Fruit fly (Drosophila melanogaster): ENCODE data around the gene EMC4.

DNA sequence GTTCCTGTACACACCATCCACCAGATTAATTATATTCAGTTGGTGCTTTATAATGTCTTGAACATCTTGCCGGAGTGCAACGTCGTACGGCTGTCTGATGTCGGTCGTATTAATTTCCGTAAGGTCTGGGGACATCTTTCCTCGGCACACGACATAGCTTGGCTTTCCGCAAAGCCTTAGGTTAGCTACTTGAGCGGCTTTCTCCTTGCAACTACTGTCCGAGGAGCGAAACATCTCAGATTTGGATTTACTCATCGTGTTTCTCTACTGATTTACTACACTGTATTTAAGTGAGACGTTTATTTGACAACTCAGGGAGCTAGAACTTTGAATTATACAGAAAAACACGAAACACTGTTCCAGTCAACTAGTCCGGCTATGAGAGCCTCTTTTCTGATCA, 31.3 kb downstream of the EMC4 start, which contains the start of the genes CG11226 and CG45428:
- TF ChIP-seq CG32121 (GFP tag; IDR thresholded peaks at IDR 0.05): no peak
- no peak for TF ChIP-seq D1 (tag; optimal IDR thresholded peaks at IDR 0.05)
- no peak for TF ChIP-seq CG8301 (tag; optimal IDR thresholded peaks at IDR 0.05)
- no peak for TF ChIP-seq Pif1B (GFP tag; optimal IDR thresholded peaks at IDR 0.05)
- no peak for TF ChIP-seq fd96Ca (GFP tag; IDR thresholded peaks at IDR 0.05)
- TF ChIP-seq EcR (GFP tag; optimal IDR thresholded peaks at IDR 0.05): no peak
